Worm (Caenorhabditis elegans): ENCODE data around the gene cyp-34A8.

The cyp-34A8 gene

DNA sequence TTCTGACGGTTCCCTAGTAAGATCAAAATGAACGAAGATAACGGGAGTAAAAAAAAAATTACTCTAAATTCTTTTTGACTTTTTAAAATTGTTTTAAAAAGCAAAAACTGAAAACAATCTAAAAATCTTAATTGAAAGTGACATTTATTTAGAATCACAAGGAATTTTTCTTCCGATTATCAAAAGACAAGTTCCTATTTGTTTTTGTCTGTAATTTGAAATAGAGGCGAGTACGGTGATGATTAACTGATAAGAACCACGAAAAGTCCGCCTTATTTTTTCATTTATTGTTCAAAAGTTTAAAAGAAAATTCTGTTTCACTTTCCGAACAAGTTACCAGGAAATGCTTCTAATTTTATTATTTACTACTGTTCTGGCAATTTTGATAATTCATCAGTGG lies 17.9 kb downstream of the cyp-34A8 start, which contains the start of gene dach-1:
TSS of gene dach-1 (plus strand) at position 301 of the 400 bp plus-strand sequence.
- TF ChIP-seq aha-1 (tag): peak; percentile 65
- TF ChIP-seq ZK337.2 (GFP tag; IDR thresholded peaks at IDR 0.05): no peak
- TF ChIP-seq daf-16 (GFP tag; optimal IDR thresholded peaks at IDR 0.05): no peak
- TF ChIP-seq daf-16 (tag; optimal IDR thresholded peaks at IDR 0.05): peak; percentile 66
- no peak for TF ChIP-seq egl-27 (tag; optimal IDR thresholded peaks at IDR 0.05)
- no peak for TF ChIP-seq rbr-2 (tag; optimal IDR thresholded peaks at IDR 0.05)
- no peak for TF ChIP-seq set-16 (GFP tag; IDR thresholded peaks at IDR 0.05)

DNA sequence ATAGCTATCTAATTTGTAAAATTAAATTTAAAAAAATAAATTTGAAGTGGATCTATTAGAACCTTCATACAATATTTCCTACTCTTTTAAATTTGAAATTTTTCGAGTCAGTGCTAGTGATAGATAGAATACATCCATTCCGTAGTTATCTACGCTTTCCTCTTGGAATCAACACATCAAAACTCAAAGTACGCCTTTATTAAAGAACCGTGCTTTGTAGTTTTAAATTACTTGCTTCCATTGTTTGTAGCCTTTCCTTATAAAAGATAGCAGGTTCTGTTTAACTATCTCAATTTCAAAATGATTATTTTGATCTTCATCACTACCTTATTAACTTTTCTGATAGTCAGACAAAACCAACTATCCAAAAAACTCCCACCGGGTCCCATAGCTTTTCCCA lies 22.6 kb downstream of the cyp-34A8 start, which contains the start of gene cyp-35B3:
TSS of gene cyp-35B3 (plus strand) at position 301 of the 400 bp plus-strand sequence.
- no peak for TF ChIP-seq ceh-20 (GFP tag; IDR thresholded peaks at IDR 0.05)
- no peak for TF ChIP-seq zag-1 (tag; optimal IDR thresholded peaks at IDR 0.05)

ce11 chrV:3943364-3943763 lies 24.3 kb downstream of the cyp-34A8 start:
- no peak for TF ChIP-seq Y48G9A.11 (GFP tag; IDR thresholded peaks at IDR 0.05)
- no peak for TF ChIP-seq Y105C5A.15 (GFP tag; IDR thresholded peaks at IDR 0.05)
- TF ChIP-seq aha-1 (tag): peak; percentile 97
- TF ChIP-seq ces-1 (GFP tag; optimal IDR thresholded peaks at IDR 0.05): no peak

DNA sequence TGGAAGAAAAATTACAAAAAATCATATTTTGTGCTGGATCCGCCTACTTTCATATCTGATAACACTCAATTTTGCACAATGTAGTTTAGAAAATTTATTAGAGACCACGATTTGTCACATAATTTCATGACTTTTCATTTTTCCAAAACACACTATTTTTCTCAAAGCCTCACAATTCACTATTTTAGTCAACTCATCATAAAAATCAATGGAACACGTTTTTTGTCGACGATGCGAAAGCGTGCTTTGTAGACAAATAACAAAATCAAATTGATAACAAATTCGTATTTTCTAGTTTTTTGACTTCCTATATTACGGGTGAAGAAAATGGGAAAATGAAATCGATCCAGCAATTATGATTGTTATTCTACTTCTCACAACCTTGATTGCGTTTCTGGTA lies 25.8 kb downstream of the cyp-34A8 start, which contains the start of gene cyp-35B2:
TSS of gene cyp-35B2 (plus strand) at position 301 of the 400 bp plus-strand sequence.
- no peak for TF ChIP-seq egl-43 (GFP tag; IDR thresholded peaks at IDR 0.05)
- peak; percentile 34 for TF ChIP-seq nhr-28 (tag; optimal IDR thresholded peaks at IDR 0.05)

- TF ChIP-seq unc-62 (GFP tag; optimal IDR thresholded peaks at IDR 0.05 in 1 of 2): no peak
- no peak for TF ChIP-seq unc-62 (tag; optimal IDR thresholded peaks at IDR 0.05)
- TF ChIP-seq nhr-28 (tag; optimal IDR thresholded peaks at IDR 0.05): peak; percentile 92
- no peak for TF ChIP-seq daf-16 (GFP tag; optimal IDR thresholded peaks at IDR 0.05)
- peak; percentile 68 for TF ChIP-seq daf-16 (tag; optimal IDR thresholded peaks at IDR 0.05)
- TF ChIP-seq pha-4 (GFP tag; IDR thresholded peaks at IDR 0.05): no peak
- no peak for TF ChIP-seq pha-4 (tag; optimal IDR thresholded peaks at IDR 0.05)
- no peak for TF ChIP-seq ces-1 (GFP tag; optimal IDR thresholded peaks at IDR 0.05)
- TF ChIP-seq arid-1 (GFP tag; conservative IDR thresholded peaks at IDR 0.05): no peak
- TF ChIP-seq set-16 (GFP tag; IDR thresholded peaks at IDR 0.05): no peak
- TF ChIP-seq snpc-1.2 (GFP tag; IDR thresholded peaks at IDR 0.05): no peak
Measured at ce11 chrV:3938789-3939188, 28.8 kb downstream of the cyp-34A8 start, which contains the start of gene cyp-35B1. Gene cyp-35B1, plus strand, starts transcription at chrV:3939032.

DNA sequence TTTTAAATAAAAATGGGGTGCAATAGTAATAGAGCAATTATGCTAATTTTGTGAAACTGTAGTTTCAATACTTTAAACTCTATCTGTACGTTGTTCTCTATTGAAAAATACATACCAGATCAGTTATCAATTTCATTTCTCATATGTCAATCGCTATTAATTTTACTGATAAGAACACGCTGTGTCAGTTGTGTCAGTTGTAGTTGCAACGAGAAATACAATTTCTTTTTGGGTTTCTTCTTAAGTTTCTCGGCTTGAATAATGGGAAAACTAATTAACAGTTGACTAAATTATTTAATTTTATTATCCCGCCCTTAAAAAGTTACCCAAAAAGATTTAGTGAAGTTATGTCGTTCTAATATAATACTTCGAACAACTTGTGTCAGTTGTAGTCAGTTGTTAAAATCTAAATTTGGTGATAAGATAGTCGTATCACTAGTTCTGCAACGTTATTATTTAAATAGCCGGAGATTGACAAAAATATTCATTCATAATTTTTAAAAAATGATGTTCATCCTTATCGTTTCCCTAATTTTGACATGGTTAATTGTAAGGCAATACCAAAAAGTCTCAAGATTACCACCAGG lies 31.6 kb downstream of the cyp-34A8 start, which contains the start of gene cyp-35A5:
TSS of gene cyp-35A5 (plus strand) at position 435 of the 587 bp plus-strand sequence.
- peak; percentile 86 for TF ChIP-seq nhr-28 (tag; optimal IDR thresholded peaks at IDR 0.05)
- no peak for TF ChIP-seq skn-1 (tag; optimal IDR thresholded peaks at IDR 0.05)
- TF ChIP-seq dmd-6 (GFP tag; IDR thresholded peaks at IDR 0.05): 0 out of 2 replicates have a peak, but pooled peaks have one; percentile 34
- TF ChIP-seq pqm-1 (tag; optimal IDR thresholded peaks at IDR 0.05): peak; percentile 7
- TF ChIP-seq ztf-7 (tag; optimal IDR thresholded peaks at IDR 0.05): no peak
- no peak for TF ChIP-seq lsy-2 (tag; optimal IDR thresholded peaks at IDR 0.05)

ce11 chrV:3931326-3931725 lies 36.3 kb downstream of the cyp-34A8 start, which contains the start of gene srx-63:
Gene srx-63, plus strand, starts transcription at chrV:3931626.
- no peak for TF ChIP-seq Y5F2A.4 (GFP tag; optimal IDR thresholded peaks at IDR 0.05)
- no peak for TF ChIP-seq nhr-25 (tag; optimal IDR thresholded peaks at IDR 0.05; ENCODE audit: borderline replicate concordance, insufficient read depth)
- no peak for TF ChIP-seq snpc-4 (tag; optimal IDR thresholded peaks at IDR 0.05)
- no peak for TF ChIP-seq ceh-28 (tag; optimal IDR thresholded peaks at IDR 0.05)
- TF ChIP-seq nhr-48 (tag; optimal IDR thresholded peaks at IDR 0.05): no peak
- TF ChIP-seq attf-4 (tag; optimal IDR thresholded peaks at IDR 0.05): no peak
- TF ChIP-seq aly-2 (tag; optimal IDR thresholded peaks at IDR 0.05): no peak
- TF ChIP-seq madf-9 (GFP tag; conservative IDR thresholded peaks at IDR 0.05): no peak
